Worm (Caenorhabditis elegans) whole organism, late embryonic: ENCODE results near the gene F14D7.18.

Experiments
- C08G9.2 ChIP-seq: sonication (generic microtip); optimal IDR thresholded peaks from 2 replicates; lab custom pipeline; 2016; ENCODE audit warnings: mild to moderate bottlenecking, missing genetic modification characterization, moderate library complexity, missing compliant biosample characterization
- K02D7.2 ChIP-seq: sonication (generic microtip); optimal IDR thresholded peaks from 2 replicates; lab custom pipeline; 2017; ENCODE audit warnings: mild to moderate bottlenecking, missing genetic modification characterization, missing compliant biosample characterization
- T23F11.4 ChIP-seq: fragments of 200-800 bp; sonication (Bioruptor generic); optimal IDR thresholded peaks from 2 replicates; lab custom pipeline; 2018; ENCODE audit warnings: mild to moderate bottlenecking, missing genetic modification characterization, missing compliant biosample characterization
- Y22D7AL.16 ChIP-seq: sonication (generic microtip); optimal IDR thresholded peaks from 2 replicates; lab custom pipeline; 2016; ENCODE audit warnings: missing genetic modification characterization, missing compliant biosample characterization
- ceh-18 ChIP-seq: sonication (generic microtip); optimal IDR thresholded peaks from 2 replicates; lab custom pipeline; 2016; ENCODE audit warnings: missing genetic modification characterization, missing compliant biosample characterization
- ceh-19 ChIP-seq: fragments of 200-800 bp; sonication (Bioruptor generic); optimal IDR thresholded peaks from 2 replicates; lab custom pipeline; 2018; ENCODE audit warnings: mild to moderate bottlenecking, missing genetic modification characterization, missing compliant biosample characterization
- ceh-45 ChIP-seq: fragments of 200-800 bp; sonication (Bioruptor generic); IDR thresholded peaks from 2 replicates; pipeline ENCODE4 v1.3.6; 2022; ENCODE audit warnings: missing genetic modification reagents, missing genetic modification characterization, missing compliant biosample characterization
- ceh-48 ChIP-seq: sonication (generic microtip); optimal IDR thresholded peaks from 2 replicates; lab custom pipeline; 2016; ENCODE audit warnings: missing genetic modification characterization, inconsistent platforms, missing compliant biosample characterization
- ceh-6 ChIP-seq: fragments of 200-800 bp; sonication (Bioruptor generic); optimal IDR thresholded peaks from 2 replicates; lab custom pipeline; 2018; ENCODE audit warnings: mild to moderate bottlenecking, missing genetic modification characterization, missing compliant biosample characterization
- dmd-4 ChIP-seq: sonication (generic microtip); optimal IDR thresholded peaks from 2 replicates; lab custom pipeline; 2016; ENCODE audit warnings: borderline replicate concordance, missing genetic modification characterization, missing compliant biosample characterization
- elt-2 ChIP-seq: sonication (generic microtip); optimal IDR thresholded peaks from 2 replicates; lab custom pipeline; 2016; ENCODE audit warnings: missing genetic modification reagents, missing genetic modification characterization, missing compliant biosample characterization
- elt-4 ChIP-seq: sonication (generic microtip); optimal IDR thresholded peaks from 2 replicates; lab custom pipeline; 2016; ENCODE audit warnings: missing genetic modification characterization, missing compliant biosample characterization
- eyg-1 ChIP-seq: sonication (generic microtip); optimal IDR thresholded peaks from 2 replicates; lab custom pipeline; 2016; ENCODE audit warnings: missing genotype, missing genetic modification characterization, missing compliant biosample characterization
- fkh-10 ChIP-seq: fragments of 150-350 bp; optimal IDR thresholded peaks from 2 replicates; lab custom pipeline; 2014; ENCODE audit warnings: missing biosample characterization, missing genetic modification reagents, missing genetic modification characterization
- hlh-13 ChIP-seq: fragments of 200-800 bp; sonication (Bioruptor generic); optimal IDR thresholded peaks from 2 replicates; lab custom pipeline; 2018; ENCODE audit warnings: mild to moderate bottlenecking, missing genetic modification characterization, missing compliant biosample characterization
- hlh-15 ChIP-seq: sonication (generic microtip); optimal IDR thresholded peaks from 2 replicates; lab custom pipeline; 2016; ENCODE audit warnings: missing genetic modification characterization, missing compliant biosample characterization
- hlh-30 ChIP-seq: sonication (generic microtip); optimal IDR thresholded peaks from 2 replicates; lab custom pipeline; 2017; ENCODE audit warnings: antibody characterized with exemption, missing genetic modification characterization, missing compliant biosample characterization; ENCODE audit not compliant: insufficient read depth
- lin-11 ChIP-seq: fragments of 200-800 bp; sonication (Bioruptor generic); optimal IDR thresholded peaks from 2 replicates; lab custom pipeline; 2018; ENCODE audit warnings: mild to moderate bottlenecking, missing genetic modification characterization, missing compliant biosample characterization
- mec-3 ChIP-seq: sonication (generic microtip); optimal IDR thresholded peaks from 2 replicates; lab custom pipeline; 2016; ENCODE audit warnings: borderline replicate concordance, missing genetic modification characterization, missing compliant biosample characterization
- npax-4 ChIP-seq: sonication (generic microtip); optimal IDR thresholded peaks from 2 replicates; lab custom pipeline; 2016; ENCODE audit warnings: missing genetic modification characterization, missing compliant biosample characterization
- pha-4 ChIP-seq: fragments of 150-350 bp; optimal IDR thresholded peaks from 2 replicates; lab custom pipeline; 2018; ENCODE audit warnings: missing biosample characterization, missing genetic modification reagents, missing genetic modification characterization
- pqm-1 ChIP-seq: sonication (generic microtip); optimal IDR thresholded peaks from 2 replicates; lab custom pipeline; 2016; ENCODE audit warnings: missing genetic modification characterization, missing compliant biosample characterization
- pros-1 ChIP-seq: fragments of 150-350 bp; optimal IDR thresholded peaks from 2 replicates; lab custom pipeline; 2014; ENCODE audit warnings: missing biosample characterization, missing genetic modification reagents, missing genetic modification characterization
- ref-2 ChIP-seq: sonication (generic microtip); optimal IDR thresholded peaks from 2 replicates; lab custom pipeline; 2016; ENCODE audit warnings: missing genetic modification characterization, missing compliant biosample characterization
- sdc-2 ChIP-seq: sonication (generic microtip); optimal IDR thresholded peaks from 2 replicates; lab custom pipeline; 2016; ENCODE audit warnings: missing genotype, missing genetic modification characterization, missing compliant biosample characterization
- sox-2 ChIP-seq: fragments of 200-800 bp; sonication (Bioruptor generic); IDR thresholded peaks from 2 replicates; pipeline ENCODE4 v1.3.6; 2022; ENCODE audit warnings: missing genetic modification reagents, missing genetic modification characterization, missing compliant biosample characterization
- sox-4 ChIP-seq: sonication (generic microtip); optimal IDR thresholded peaks from 2 replicates; lab custom pipeline; 2017; ENCODE audit warnings: mild to moderate bottlenecking, missing genetic modification characterization, inconsistent platforms, missing compliant biosample characterization
- syd-9 ChIP-seq: sonication (generic microtip); optimal IDR thresholded peaks from 2 replicates; lab custom pipeline; 2016; ENCODE audit warnings: mild to moderate bottlenecking, missing genetic modification characterization, moderate library complexity, missing compliant biosample characterization
- tbx-2 ChIP-seq: sonication (generic microtip); optimal IDR thresholded peaks from 2 replicates; lab custom pipeline; 2016; ENCODE audit warnings: missing genetic modification characterization, missing compliant biosample characterization
- unc-3 ChIP-seq, 2 experiments: fragments of 200-800 bp in 1 of 2; sonication (Bioruptor generic) in 1 of 2; sonication (generic microtip) in 1 of 2; conservative IDR thresholded peaks in 1 of 2; optimal IDR thresholded peaks in 1 of 2; 2 replicates each; pipeline versions ENCODE4 v1.3.6 to Lab custom; 2016 to 2022; ENCODE audit warnings: missing compliant biosample characterization in 2 of 2, missing genetic modification characterization in 2 of 2, missing genetic modification reagents in 1 of 2
- unc-42 ChIP-seq: sonication (generic microtip); optimal IDR thresholded peaks from 2 replicates; lab custom pipeline; 2016; ENCODE audit warnings: missing genotype, missing genetic modification characterization, missing compliant biosample characterization
- unc-86 ChIP-seq: sonication (generic microtip); optimal IDR thresholded peaks from 2 replicates; lab custom pipeline; 2016; ENCODE audit warnings: missing genetic modification characterization, missing compliant biosample characterization
- ztf-16 ChIP-seq: sonication (generic microtip); optimal IDR thresholded peaks from 2 replicates; lab custom pipeline; 2017; ENCODE audit warnings: missing genetic modification characterization, missing compliant biosample characterization

Gene F14D7.18

ce11 chrV:14248025-14248424 lies 42.5 kb downstream of the F14D7.18 start, which contains the start of gene K02E11.4:
Gene K02E11.4, minus strand, starts transcription at chrV:14248125.
- TF ChIP-seq ztf-16 (tag; lab: Kevin White, UChicago) (no peak), elt-2 (tag; lab: Kevin White, UChicago) (no peak), sdc-2 (tag; lab: Kevin White, UChicago) (no peak), sox-4 (tag; lab: Kevin White, UChicago) (no peak), tbx-2 (no peak), unc-86 (tag; lab: Kevin White, UChicago) (no peak), ceh-18 (tag; lab: Kevin White, UChicago) (no peak), dmd-4 (tag; lab: Kevin White, UChicago) (no peak), Y22D7AL.16 (no peak), mec-3 (no peak), unc-42 (tag; lab: Kevin White, UChicago) (no peak), pros-1 (tag; lab: Kevin White, UChicago) (no peak), npax-4 (tag; lab: Kevin White, UChicago) (no peak), lin-11 (tag; lab: Kevin White, UChicago) (no peak), pha-4 (tag; lab: Kevin White, UChicago) (no peak), hlh-13 (GFP tag; lab: Kevin White, UChicago) (no peak), unc-3 (GFP tag; conservative IDR thresholded peaks at IDR 0.05; lab: Robert Waterston, UW) (no peak), unc-3 (tag; optimal IDR thresholded peaks at IDR 0.05; lab: Kevin White, UChicago) (no peak), ceh-6 (GFP tag; lab: Kevin White, UChicago) (no peak)

ce11 chrV:14246761-14247160 lies 43.8 kb downstream of the F14D7.18 start, which contains the start of gene K02E11.3:
Gene K02E11.3, minus strand, starts transcription at chrV:14246861.
- no peak for TF ChIP-seq sox-2

- TF ChIP-seq eyg-1 (no peak), ceh-18 (tag; lab: Kevin White, UChicago) (no peak), ceh-45 (no peak), syd-9 (tag; lab: Kevin White, UChicago) (no peak), K02D7.2 (tag; lab: Kevin White, UChicago) (no peak), ceh-6 (GFP tag; lab: Kevin White, UChicago) (no peak), C08G9.2 (no peak), lin-11 (tag; lab: Kevin White, UChicago) (no peak), hlh-30 (tag; lab: Kevin White, UChicago) (no peak), fkh-10 (GFP tag; lab: Kevin White, UChicago) (no peak), elt-4 (tag; lab: Kevin White, UChicago) (no peak), sox-2 (no peak), npax-4 (tag; lab: Kevin White, UChicago) (no peak), hlh-15 (no peak), elt-2 (tag; lab: Kevin White, UChicago) (no peak), ceh-19 (GFP tag; lab: Kevin White, UChicago) (no peak), ref-2 (no peak)
- TF ChIP-seq, all 69 proteins: peak for 0
These were observed 46.6 kb downstream of the F14D7.18 start, which contains the start of gene sre-7 for ce11 chrV:14243904-14244303. Gene sre-7, plus strand, starts transcription at chrV:14244204.

DNA sequence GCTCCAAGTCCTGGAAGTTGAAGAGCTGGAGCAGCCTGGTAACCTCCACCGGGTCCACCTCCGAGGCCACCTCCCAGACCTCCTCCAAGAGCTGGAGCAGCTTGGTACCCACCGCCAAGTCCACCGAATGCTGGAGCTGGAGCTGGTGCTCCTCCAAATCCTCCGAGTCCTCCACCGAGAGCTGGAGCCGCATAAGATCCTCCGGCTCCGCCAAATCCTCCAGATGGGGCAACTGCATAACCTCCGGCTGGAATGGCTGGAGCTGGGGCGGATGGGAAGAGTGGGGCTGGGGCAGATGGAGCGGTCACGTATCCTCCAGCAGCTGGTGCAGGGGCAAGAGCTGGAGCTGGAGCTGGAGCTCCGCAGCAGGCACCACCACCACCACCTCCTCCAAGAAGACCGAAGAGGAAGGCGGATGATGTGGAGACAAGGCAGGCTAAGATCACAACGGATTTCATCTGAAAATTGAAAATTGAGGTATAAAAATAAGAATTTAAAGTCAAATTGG lies 49.8 kb downstream of the F14D7.18 start, which contains the start of gene K02E11.10:
Gene K02E11.10 (minus strand): TSS at position 458 of the 508 bp plus-strand sequence.
- TF ChIP-seq pqm-1 (tag; lab: Kevin White, UChicago) (no peak), elt-4 (tag; lab: Kevin White, UChicago) (peak; percentile 63), T23F11.4 (GFP tag; lab: Kevin White, UChicago) (peak; percentile 4), ceh-48 (tag; lab: Kevin White, UChicago) (no peak), unc-86 (tag; lab: Kevin White, UChicago) (no peak)
